Fruit fly (Drosophila melanogaster) Kc167 (cell line): ENCODE results near the gene Prp31.

Source experiments
- Myc ChIP-seq: fragments of >200 bp; optimal IDR thresholded peaks from 2 replicates; lab custom pipeline; 2017; ENCODE audit warnings: missing external identifiers
- Sin3A ChIP-seq: fragments of >200 bp; optimal IDR thresholded peaks from 2 replicates; lab custom pipeline; 2018; ENCODE audit warnings: missing external identifiers
- h ChIP-seq: fragments of >200 bp; optimal IDR thresholded peaks from 3 replicates; lab custom pipeline; 2018; ENCODE audit warnings: missing external identifiers
- insv ChIP-seq: fragments of >200 bp; optimal IDR thresholded peaks from 3 replicates; lab custom pipeline; 2018; ENCODE audit warnings: missing external identifiers
- psq ChIP-seq: fragments of >200 bp; optimal IDR thresholded peaks from 2 replicates; lab custom pipeline; 2017; ENCODE audit warnings: missing external identifiers
- ttk ChIP-seq: sonication (Bioruptor generic); optimal IDR thresholded peaks from 2 replicates; lab custom pipeline; 2017; ENCODE audit warnings: missing external identifiers

The Prp31 gene

DNA sequence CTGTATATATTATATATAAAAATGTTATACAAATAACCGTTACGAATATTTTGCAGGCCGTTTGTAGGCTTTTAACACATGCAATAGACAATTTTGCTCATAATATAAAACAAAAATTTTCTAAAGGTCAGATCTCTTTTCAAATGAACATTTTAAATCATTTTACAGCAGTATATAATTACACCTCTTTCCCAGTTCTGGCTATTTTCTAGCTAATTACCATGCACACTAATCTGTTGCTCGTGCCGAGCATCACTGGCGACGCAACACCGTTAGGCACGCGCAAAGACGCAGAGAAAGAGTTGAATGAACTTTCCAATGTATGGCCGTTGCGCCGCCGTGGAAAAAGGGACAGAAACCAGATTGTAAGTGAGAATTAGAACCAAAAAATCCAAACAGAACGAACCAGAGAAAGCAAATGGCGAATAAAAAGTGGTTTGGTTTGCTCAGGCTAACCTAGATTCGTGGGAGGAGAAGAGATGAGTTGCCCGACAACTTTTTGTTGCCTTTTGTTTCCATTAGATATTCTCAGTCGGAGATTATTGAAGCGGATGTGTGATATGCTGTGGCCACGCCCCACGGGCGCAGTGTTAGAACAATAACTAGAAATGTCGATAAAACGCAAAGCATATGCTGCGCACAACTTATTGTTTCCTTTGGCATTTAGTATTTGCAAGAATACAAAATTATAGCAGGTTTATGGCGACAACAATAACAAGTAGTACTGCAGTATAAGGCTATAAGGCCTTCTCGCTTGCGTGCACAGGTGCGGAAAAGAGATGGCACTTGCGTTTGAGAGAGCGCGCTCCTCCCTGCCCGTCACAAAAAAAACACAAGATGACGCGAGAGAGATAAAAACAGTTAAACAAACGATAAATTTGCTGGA, 17.5 kb upstream of the Prp31 start:
- TF ChIP-seq Myc (no peak), insv (no peak), h (lab: Kevin White, UChicago) (no peak), Sin3A (lab: Kevin White, UChicago) (no peak), psq (lab: Kevin White, UChicago) (no peak), ttk (lab: Kevin White, UChicago) (no peak)

DNA sequence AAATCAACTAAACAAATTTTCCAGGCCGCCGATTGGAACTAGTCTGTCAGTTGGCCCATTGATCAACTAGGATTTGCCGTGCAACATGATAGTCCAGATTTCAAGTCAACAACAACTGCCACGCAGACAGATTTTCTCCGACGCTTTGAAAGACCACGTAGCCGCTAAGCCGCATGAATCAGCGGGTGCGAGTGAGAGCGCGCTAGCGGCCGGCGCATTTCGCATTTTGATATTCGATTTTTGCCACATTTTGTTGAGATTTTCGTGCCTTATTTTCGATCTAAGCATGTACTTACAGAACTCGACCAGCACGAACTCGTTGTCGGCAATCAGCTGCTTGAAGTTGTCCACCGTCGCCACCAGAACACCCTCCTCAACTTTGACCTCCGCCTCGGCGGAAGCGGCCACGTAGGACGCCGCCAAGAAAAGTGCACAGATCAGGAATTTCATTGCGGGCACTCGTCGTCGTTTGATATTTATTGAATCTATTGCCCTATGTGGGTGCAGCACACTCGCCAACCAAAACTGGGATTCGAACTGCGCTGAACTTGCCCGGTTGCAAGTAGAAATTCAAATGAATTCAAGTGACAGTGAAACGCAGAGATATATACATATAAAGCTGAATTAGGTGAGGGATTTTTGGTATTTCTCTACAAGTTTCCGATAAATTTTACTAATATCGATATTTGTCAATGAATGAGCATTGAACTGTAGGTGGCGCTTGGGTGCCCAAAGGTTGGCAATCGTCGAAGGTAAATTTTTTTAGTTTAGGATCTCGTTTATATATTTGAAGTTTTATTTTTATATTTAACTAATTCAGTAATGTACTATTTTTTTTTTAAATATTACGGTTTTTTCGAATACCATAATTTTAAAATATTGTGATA, 16.7 kb upstream of the Prp31 start, which contains the start of gene Pdi:
Pdi (minus strand) TSS at position 837 of the 887 bp plus-strand sequence.
- no peak for TF ChIP-seq psq (lab: Kevin White, UChicago)
- TF ChIP-seq Sin3A (lab: Kevin White, UChicago) = no peak
- no peak for TF ChIP-seq h (lab: Kevin White, UChicago)

DNA sequence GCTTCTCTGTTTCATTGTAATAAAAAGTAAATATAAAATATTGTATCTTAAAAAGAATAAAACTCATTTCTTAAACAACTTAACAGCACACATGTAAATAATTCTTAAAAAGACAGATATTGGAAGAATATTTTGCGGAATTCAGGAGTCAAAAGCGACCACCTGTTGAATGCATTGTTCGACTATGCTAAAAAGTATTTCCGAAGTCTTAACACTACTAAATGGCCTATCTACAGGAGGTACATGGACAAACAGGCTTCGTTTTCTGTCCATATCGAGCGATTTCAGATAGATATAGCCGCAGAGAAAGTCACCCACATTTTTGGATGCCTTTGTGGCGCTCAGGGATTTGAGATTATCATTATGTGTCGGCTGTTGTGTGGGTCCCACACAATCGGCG, 15.8 kb upstream of the Prp31 start:
- TF ChIP-seq ttk (lab: Kevin White, UChicago) = no peak
- TF ChIP-seq insv = no peak
- TF ChIP-seq h (lab: Kevin White, UChicago) = no peak
- TF ChIP-seq Sin3A (lab: Kevin White, UChicago) = no peak
- TF ChIP-seq psq (lab: Kevin White, UChicago) = no peak
- no peak for TF ChIP-seq Myc

DNA sequence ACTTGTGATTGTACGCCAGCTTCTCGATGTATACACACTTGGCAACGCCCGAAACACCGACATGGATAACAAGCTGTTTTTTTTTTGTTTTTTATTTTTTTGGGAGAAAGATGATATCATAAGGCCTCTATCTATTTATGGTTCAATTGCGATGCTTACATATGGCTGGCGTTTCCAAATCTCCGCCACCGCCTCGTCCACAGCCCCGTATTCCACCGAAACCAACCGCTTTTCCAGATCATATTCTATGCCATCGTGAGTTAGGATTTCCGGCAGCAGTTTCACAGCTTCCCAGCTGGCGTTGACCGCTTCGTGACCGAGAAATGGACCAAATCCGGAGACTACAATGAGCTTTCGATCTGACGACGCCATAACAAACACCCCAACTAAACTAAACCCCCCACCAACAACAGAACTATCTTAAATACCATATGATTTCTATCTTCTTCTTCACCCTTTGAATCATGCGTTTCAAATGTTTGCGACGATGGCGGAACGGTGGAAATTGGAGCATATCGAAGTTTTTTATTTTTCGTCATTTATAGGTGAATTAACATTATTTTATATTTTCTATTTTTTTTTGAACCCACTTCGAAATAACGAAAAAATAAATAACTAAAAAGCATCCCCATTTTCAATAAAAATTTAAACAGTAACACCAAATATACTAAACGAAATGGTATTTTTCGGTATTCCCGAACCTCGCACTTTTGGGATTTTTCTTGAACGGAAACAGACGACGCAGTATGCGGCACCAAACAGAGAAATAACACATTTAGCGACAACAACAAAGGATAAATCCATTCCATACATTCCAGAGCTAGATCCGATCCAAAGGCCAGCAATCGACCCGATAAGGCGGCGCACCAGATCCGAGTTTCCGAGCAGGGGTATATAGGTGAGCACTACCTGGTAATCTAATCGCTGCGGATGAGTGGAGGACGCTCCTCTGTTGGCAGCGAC, 15.0 kb upstream of the Prp31 start, which contains the start of the genes CG32147 and Pex3:
CG32147 (minus strand) TSS at position 422 of the 963 bp plus-strand sequence.
Pex3 (plus strand) TSS at position 718 of the 963 bp plus-strand sequence.
- TF ChIP-seq ttk (lab: Kevin White, UChicago) (no peak), insv (no peak), Myc (no peak), Sin3A (lab: Kevin White, UChicago) (no peak), psq (lab: Kevin White, UChicago) (no peak), h (lab: Kevin White, UChicago) (no peak)

DNA sequence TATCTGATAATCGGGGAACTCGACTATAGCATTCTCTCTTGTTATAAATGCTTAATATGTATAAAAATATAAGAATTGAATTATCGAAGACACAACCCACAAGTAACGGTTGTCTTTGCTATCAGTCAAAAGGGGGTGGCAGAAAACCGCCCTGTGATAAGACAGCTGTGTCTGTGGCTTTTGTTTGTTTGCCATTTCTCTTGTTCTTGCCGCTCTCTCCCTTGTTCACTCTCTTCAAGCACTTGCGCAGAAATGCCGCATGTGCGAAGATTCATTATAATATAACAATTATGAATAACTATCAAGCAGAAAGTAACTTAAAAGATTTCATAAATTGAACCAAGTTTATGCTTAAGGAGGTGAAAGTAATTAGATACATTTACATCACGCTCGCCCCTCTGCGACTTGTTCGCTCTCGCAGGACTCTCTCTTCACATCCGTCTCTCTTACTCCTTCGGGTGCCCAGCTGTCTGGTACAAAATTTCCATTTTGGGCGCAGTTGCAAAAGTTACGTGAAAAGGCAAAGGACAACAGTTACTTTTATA, 12.2 kb upstream of the Prp31 start, which contains the start of gene FucTA:
FucTA (plus strand) TSS at position 495 of the 545 bp plus-strand sequence.
- TF ChIP-seq psq (lab: Kevin White, UChicago) (no peak), insv (no peak), Myc (no peak), h (lab: Kevin White, UChicago) (no peak), Sin3A (lab: Kevin White, UChicago) (no peak), ttk (lab: Kevin White, UChicago) (no peak)

DNA sequence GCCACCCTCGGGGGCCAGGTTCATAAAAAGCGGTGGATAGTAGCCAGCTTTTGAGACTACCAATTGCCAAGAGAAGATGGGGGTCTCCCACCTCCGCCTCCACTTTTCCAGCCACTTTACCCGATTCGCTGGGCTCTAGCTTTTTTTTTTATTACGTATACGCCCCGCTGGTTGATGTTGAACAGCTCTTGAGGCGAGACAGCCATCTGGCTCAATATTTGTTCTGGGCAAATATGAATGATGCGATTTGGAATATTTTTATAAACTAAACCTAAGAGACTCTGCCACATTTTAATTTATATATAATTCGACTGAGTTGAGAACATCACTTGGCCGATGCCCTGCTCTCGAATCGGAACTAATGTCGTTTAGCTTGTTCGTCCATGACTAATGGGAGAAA, 8.9 kb upstream of the Prp31 start:
- no peak for TF ChIP-seq h (lab: Kevin White, UChicago)
- TF ChIP-seq Sin3A (lab: Kevin White, UChicago) = no peak
- no peak for TF ChIP-seq Myc
- no peak for TF ChIP-seq psq (lab: Kevin White, UChicago)
- no peak for TF ChIP-seq ttk (lab: Kevin White, UChicago)
- no peak for TF ChIP-seq insv

DNA sequence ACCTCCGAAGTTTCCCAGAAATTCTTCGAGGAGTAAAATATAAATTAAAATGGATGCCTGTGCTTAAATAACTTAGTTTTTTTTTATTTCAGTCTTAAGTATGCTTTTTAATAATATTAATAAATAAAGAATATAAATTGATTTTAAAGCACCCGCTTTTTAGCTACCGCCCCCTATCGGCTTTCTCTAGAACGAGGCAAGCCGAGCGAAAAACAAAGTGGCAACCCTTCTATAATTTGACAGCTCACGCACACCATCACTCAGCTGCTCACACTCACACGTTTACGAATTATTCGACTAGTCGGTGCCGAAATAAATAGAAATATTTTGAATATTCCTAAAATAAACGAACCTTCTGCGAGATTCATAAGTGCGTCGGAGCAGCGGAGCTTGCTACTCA, 2.6 kb downstream of the Prp31 start, which contains the start of gene CG6878:
CG6878 (plus strand) TSS at position 269 of the 400 bp plus-strand sequence.
- TF ChIP-seq Sin3A (lab: Kevin White, UChicago) (no peak), insv (no peak), Myc (no peak), h (lab: Kevin White, UChicago) (no peak), psq (lab: Kevin White, UChicago) (no peak), ttk (lab: Kevin White, UChicago) (no peak)

DNA sequence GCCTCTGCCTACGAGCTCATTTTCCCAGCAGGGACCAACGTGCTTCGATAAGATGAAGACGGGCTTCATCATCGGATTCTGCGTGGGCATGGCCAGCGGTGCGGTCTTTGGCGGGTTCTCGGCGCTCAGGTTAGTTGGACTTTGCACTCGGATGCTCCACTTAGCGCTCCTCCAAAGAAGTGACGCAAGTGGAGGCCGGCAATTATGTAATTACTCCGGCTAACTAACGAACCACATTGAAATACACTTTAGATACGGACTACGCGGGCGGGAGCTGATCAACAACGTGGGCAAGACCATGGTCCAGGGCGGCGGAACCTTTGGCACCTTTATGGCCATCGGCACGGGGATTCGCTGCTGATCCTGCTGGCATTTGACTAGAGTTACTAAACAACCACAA, 3.1 kb downstream of the Prp31 start:
- TF ChIP-seq ttk (lab: Kevin White, UChicago) (no peak), Myc (no peak), insv (no peak), Sin3A (lab: Kevin White, UChicago) (no peak), psq (lab: Kevin White, UChicago) (no peak), h (lab: Kevin White, UChicago) (no peak)

DNA sequence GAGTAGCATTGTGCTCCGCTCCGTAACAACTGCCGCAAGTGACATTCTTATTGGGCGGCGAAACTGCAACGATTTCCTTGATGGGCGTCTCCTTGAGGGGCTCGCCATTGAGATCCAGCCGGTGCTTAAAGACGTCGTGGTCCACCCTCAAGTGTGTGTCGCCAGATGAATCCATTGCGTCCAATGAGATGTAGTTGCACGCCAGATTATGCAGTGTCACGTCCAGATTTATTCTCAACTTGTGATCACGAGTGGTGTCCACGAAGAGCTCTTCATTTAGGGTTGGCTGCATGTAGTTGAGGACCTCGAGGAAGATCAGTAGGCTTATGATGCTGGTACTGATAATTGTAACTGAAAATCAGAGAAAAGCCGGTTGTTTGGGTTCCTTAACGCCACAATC, 4.1 kb downstream of the Prp31 start:
- TF ChIP-seq Myc (no peak), h (lab: Kevin White, UChicago) (no peak), Sin3A (lab: Kevin White, UChicago) (no peak), ttk (lab: Kevin White, UChicago) (no peak), insv (no peak)

DNA sequence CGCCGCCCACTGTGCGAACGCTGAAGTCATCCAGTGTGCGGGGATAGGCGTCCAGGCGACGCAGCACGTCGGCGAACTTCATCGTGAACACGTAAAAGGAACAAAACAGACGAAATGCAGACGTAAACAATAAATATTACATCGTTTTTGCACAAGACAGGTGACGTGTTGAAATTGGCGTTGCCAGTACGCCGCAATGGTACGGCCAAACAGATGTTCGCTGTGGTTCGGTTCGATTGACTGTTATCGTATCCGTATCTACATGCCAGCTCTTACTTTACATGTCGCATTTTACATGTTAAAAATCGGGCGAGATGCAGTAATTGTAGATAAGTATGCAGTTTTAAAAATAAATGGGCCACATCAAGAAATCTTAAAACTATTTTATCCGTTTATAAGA, 4.5 kb downstream of the Prp31 start, which contains the start of gene CG7011:
CG7011 (minus strand) TSS at position 215 of the 400 bp plus-strand sequence.
- TF ChIP-seq ttk (lab: Kevin White, UChicago) (no peak), h (lab: Kevin White, UChicago) (no peak), Myc (no peak), psq (lab: Kevin White, UChicago) (no peak), Sin3A (lab: Kevin White, UChicago) (no peak), insv (no peak)
